Fruit fly (Drosophila melanogaster) whole organism, prepupa: ENCODE results near the gene CG43861.

Experiments used
- Blimp-1 ChIP-seq: fragments of 200-800 bp; sonication (Bioruptor generic); optimal IDR thresholded peaks from 3 replicates; lab custom pipeline; 2017; ENCODE audit warnings: missing biosample characterization, missing genetic modification characterization, mild to moderate bottlenecking, moderate library complexity, missing genetic modification reagents
- CG3919 ChIP-seq: fragments of 200-800 bp; sonication (Bioruptor generic); optimal IDR thresholded peaks from 3 replicates; lab custom pipeline; 2016; ENCODE audit warnings: missing biosample characterization, missing genetic modification characterization
- CG4318 ChIP-seq: fragments of 200-800 bp; sonication (Bioruptor generic); optimal IDR thresholded peaks from 3 replicates; lab custom pipeline; 2017; ENCODE audit warnings: missing biosample characterization, mild to moderate bottlenecking, missing genetic modification characterization
- CG6854 ChIP-seq: fragments of 200-800 bp; sonication (Bioruptor generic); optimal IDR thresholded peaks from 2 replicates; lab custom pipeline; 2017; ENCODE audit warnings: missing biosample characterization, mild to moderate bottlenecking, missing genetic modification characterization
- CG8119 ChIP-seq: fragments of 200-800 bp; sonication (Bioruptor generic); IDR thresholded peaks from 3 replicates; pipeline ENCODE4 v1.3.6; 2022; ENCODE audit warnings: missing biosample characterization, missing genetic modification characterization
- CG9139 ChIP-seq: fragments of 200-800 bp; sonication (Bioruptor generic); optimal IDR thresholded peaks from 3 replicates; lab custom pipeline; 2017; ENCODE audit warnings: missing biosample characterization, mild to moderate bottlenecking, missing genetic modification characterization
- Hr39 ChIP-seq: fragments of 200-800 bp; sonication (Bioruptor generic); optimal IDR thresholded peaks from 2 replicates; lab custom pipeline; 2016; ENCODE audit warnings: missing biosample characterization, missing genetic modification characterization
- net ChIP-seq: fragments of 200-800 bp; sonication (Bioruptor generic); optimal IDR thresholded peaks from 3 replicates; lab custom pipeline; 2016; ENCODE audit warnings: missing biosample characterization, missing genetic modification characterization
- topi ChIP-seq: fragments of 200-800 bp; sonication (Bioruptor generic); optimal IDR thresholded peaks from 3 replicates; lab custom pipeline; 2016; ENCODE audit warnings: missing biosample characterization, missing genetic modification characterization

DNA sequence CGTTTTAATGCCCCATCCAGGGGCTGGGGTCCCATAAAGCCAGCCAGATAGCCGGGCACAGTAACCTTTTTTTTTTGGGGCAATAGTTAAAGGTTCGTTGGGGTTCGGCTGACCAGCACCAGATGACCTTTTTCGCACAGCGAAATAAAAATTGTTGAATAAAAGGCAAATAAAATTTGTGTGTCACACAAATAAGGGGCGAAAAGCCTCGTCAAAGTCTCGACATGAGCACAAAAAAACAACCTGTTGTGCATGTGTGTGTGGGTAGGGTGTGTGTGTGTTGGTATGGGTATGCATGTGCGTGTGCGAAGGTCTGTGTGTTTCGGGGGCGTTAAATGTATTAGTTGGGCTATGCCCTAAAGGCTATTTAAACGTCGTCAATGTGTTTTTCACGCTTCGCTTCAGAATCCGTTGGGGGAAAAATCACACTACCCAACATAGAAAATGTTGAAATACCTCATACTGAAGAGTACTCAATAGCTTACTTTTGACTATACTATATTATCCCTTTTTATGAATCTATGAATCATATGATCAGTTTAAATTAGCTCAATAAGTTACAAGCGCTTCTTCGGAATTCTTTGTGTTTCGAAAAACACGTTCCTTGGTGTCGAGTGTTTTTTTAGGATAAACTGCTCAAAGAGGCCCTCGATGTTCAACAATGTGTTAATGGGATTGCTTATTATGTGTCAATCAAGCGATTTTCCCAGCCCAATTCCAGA is 34.3 kb upstream of the CG43861 start:
- TF ChIP-seq CG9139 (no peak), topi (GFP tag; lab: Kevin White, UChicago) (no peak), CG3919 (GFP tag; lab: Kevin White, UChicago) (no peak), Hr39 (GFP tag; lab: Kevin White, UChicago) (no peak), CG4318 (GFP tag; lab: Kevin White, UChicago) (no peak), Blimp-1 (GFP tag; lab: Kevin White, UChicago) (no peak), CG8119 (GFP tag; lab: Robert Waterston, UW) (no peak), CG6854 (no peak), net (GFP tag; lab: Kevin White, UChicago) (no peak)
